Worm (Caenorhabditis elegans) whole organism, midembryonic: ENCODE data around the gene cutl-26.

Experiments used
- T22C8.4 ChIP-seq: fragments of 200-800 bp; sonication (Bioruptor generic); IDR thresholded peaks from 2 replicates; pipeline ENCODE4 v1.3.6; 2022; ENCODE audit warnings: missing genetic modification characterization, missing compliant biosample characterization
- cog-1 ChIP-seq: sonication (generic microtip); optimal IDR thresholded peaks from 2 replicates; lab custom pipeline; 2016; ENCODE audit warnings: missing genetic modification characterization, missing compliant biosample characterization
- flt-1 ChIP-seq: fragments of 200-800 bp; sonication (Bioruptor generic); IDR thresholded peaks from 2 replicates; pipeline ENCODE4 v1.3.6; 2022; ENCODE audit warnings: missing genetic modification characterization, missing compliant biosample characterization
- klf-2 ChIP-seq: fragments of 200-800 bp; sonication (Bioruptor generic); conservative IDR thresholded peaks from 2 replicates; pipeline ENCODE4 v1.3.6; 2022; ENCODE audit warnings: missing genetic modification reagents, missing genetic modification characterization, missing compliant biosample characterization
- med-1 ChIP-seq: sonication (generic microtip); optimal IDR thresholded peaks from 2 replicates; lab custom pipeline; 2017; ENCODE audit warnings: missing genetic modification characterization, mild to moderate bottlenecking, missing compliant biosample characterization, antibody characterized with exemption, missing genetic modification reagents; ENCODE audit not compliant: insufficient read depth
- ref-1 ChIP-seq: fragments of 200-800 bp; sonication (Bioruptor generic); conservative IDR thresholded peaks from 2 replicates; pipeline ENCODE4 v1.3.6; 2022; ENCODE audit warnings: missing genetic modification reagents, missing genetic modification characterization, missing compliant biosample characterization
- tab-1 ChIP-seq: fragments of 200-800 bp; sonication (Bioruptor generic); IDR thresholded peaks from 2 replicates; pipeline ENCODE4 v1.3.6; 2022; ENCODE audit warnings: missing genetic modification characterization, missing compliant biosample characterization
- ztf-23 ChIP-seq: fragments of 200-800 bp; sonication (Bioruptor generic); IDR thresholded peaks from 2 replicates; pipeline ENCODE4 v1.3.6; 2022; ENCODE audit warnings: missing genetic modification reagents, missing genetic modification characterization, missing compliant biosample characterization
- ztf-29 ChIP-seq: fragments of 200-800 bp; sonication (Bioruptor generic); IDR thresholded peaks from 2 replicates; pipeline ENCODE4 v1.3.6; 2022; ENCODE audit warnings: missing genetic modification reagents, missing genetic modification characterization, missing compliant biosample characterization

Gene cutl-26

ce11 chrIV:707635-708034 lies at the start of gene cutl-26:
Gene cutl-26, minus strand, starts transcription at chrIV:707735.
- TF ChIP-seq ztf-23 (GFP tag; lab: Robert Waterston, UW) (no peak), tab-1 (GFP tag; lab: Robert Waterston, UW) (no peak), T22C8.4 (GFP tag; lab: Robert Waterston, UW) (no peak), flt-1 (no peak), klf-2 (GFP tag; lab: Robert Waterston, UW) (no peak), ztf-29 (no peak), cog-1 (no peak), ref-1 (no peak), med-1 (no peak)

ce11 chrIV:756956-757355 lies 49.4 kb upstream of the cutl-26 start:
- TF ChIP-seq flt-1: no peak
- no peak for TF ChIP-seq med-1
- TF ChIP-seq ref-1: no peak
- TF ChIP-seq ztf-29: no peak
- no peak for TF ChIP-seq tab-1 (GFP tag; lab: Robert Waterston, UW)
- TF ChIP-seq klf-2 (GFP tag; lab: Robert Waterston, UW): no peak
- no peak for TF ChIP-seq ztf-23 (GFP tag; lab: Robert Waterston, UW)
- TF ChIP-seq cog-1: no peak
- no peak for TF ChIP-seq T22C8.4 (GFP tag; lab: Robert Waterston, UW)

ce11 chrIV:756421-756820 lies 48.9 kb upstream of the cutl-26 start, which contains the start of gene srt-23:
Gene srt-23, plus strand, starts transcription at chrIV:756721.
- TF ChIP-seq tab-1 (GFP tag; lab: Robert Waterston, UW) (no peak), med-1 (no peak), klf-2 (GFP tag; lab: Robert Waterston, UW) (no peak), flt-1 (no peak), ref-1 (no peak), cog-1 (no peak), T22C8.4 (GFP tag; lab: Robert Waterston, UW) (no peak), ztf-23 (GFP tag; lab: Robert Waterston, UW) (no peak), ztf-29 (no peak)

ce11 chrIV:754357-754972 lies 46.9 kb upstream of the cutl-26 start:
- TF ChIP-seq ztf-23 (GFP tag; lab: Robert Waterston, UW) (no peak), tab-1 (GFP tag; lab: Robert Waterston, UW) (no peak), ztf-29 (no peak), flt-1 (no peak), med-1 (no peak), cog-1 (no peak), klf-2 (GFP tag; lab: Robert Waterston, UW) (no peak), T22C8.4 (GFP tag; lab: Robert Waterston, UW) (no peak), ref-1 (no peak)

- no peak for TF ChIP-seq ztf-23 (GFP tag; lab: Robert Waterston, UW)
- TF ChIP-seq ref-1: no peak
- TF ChIP-seq cog-1: no peak
- no peak for TF ChIP-seq med-1
- TF ChIP-seq klf-2 (GFP tag; lab: Robert Waterston, UW): no peak
- no peak for TF ChIP-seq flt-1
- no peak for TF ChIP-seq tab-1 (GFP tag; lab: Robert Waterston, UW)
- TF ChIP-seq T22C8.4 (GFP tag; lab: Robert Waterston, UW): no peak
- TF ChIP-seq ztf-29: no peak
These were observed 42.0 kb upstream of the cutl-26 start for ce11 chrIV:749557-749956.

- TF ChIP-seq ztf-23 (GFP tag; lab: Robert Waterston, UW) (no peak), ref-1 (no peak), klf-2 (GFP tag; lab: Robert Waterston, UW) (no peak)
These were observed 38.8 kb upstream of the cutl-26 start for ce11 chrIV:746333-746732.

- no peak for TF ChIP-seq ref-1
- no peak for TF ChIP-seq klf-2 (GFP tag; lab: Robert Waterston, UW)
- TF ChIP-seq T22C8.4 (GFP tag; lab: Robert Waterston, UW): no peak
- no peak for TF ChIP-seq med-1
- TF ChIP-seq ztf-29: no peak
- no peak for TF ChIP-seq tab-1 (GFP tag; lab: Robert Waterston, UW)
- TF ChIP-seq ztf-23 (GFP tag; lab: Robert Waterston, UW): no peak
- no peak for TF ChIP-seq flt-1
- no peak for TF ChIP-seq cog-1
These were observed 34.3 kb upstream of the cutl-26 start for ce11 chrIV:741831-742230.

- no peak for TF ChIP-seq tab-1 (GFP tag; lab: Robert Waterston, UW)
- TF ChIP-seq flt-1: no peak
- no peak for TF ChIP-seq cog-1
- TF ChIP-seq ztf-23 (GFP tag; lab: Robert Waterston, UW): no peak
- TF ChIP-seq klf-2 (GFP tag; lab: Robert Waterston, UW): no peak
- TF ChIP-seq T22C8.4 (GFP tag; lab: Robert Waterston, UW): no peak
These were observed 33.1 kb upstream of the cutl-26 start for ce11 chrIV:740674-741073.

ce11 chrIV:736447-736846 lies 28.9 kb upstream of the cutl-26 start, which contains the start of gene kvs-5:
Gene kvs-5, plus strand, starts transcription at chrIV:736747.
- TF ChIP-seq ztf-23 (GFP tag; lab: Robert Waterston, UW) (no peak), T22C8.4 (GFP tag; lab: Robert Waterston, UW) (no peak), cog-1 (no peak), klf-2 (GFP tag; lab: Robert Waterston, UW) (no peak), ztf-29 (no peak), tab-1 (GFP tag; lab: Robert Waterston, UW) (no peak), ref-1 (no peak), med-1 (no peak), flt-1 (no peak)

- TF ChIP-seq tab-1 (GFP tag; lab: Robert Waterston, UW) (no peak), ref-1 (no peak), flt-1 (no peak), T22C8.4 (GFP tag; lab: Robert Waterston, UW) (no peak), ztf-29 (no peak), ztf-23 (GFP tag; lab: Robert Waterston, UW) (no peak), cog-1 (no peak), med-1 (no peak), klf-2 (GFP tag; lab: Robert Waterston, UW) (no peak)
These were observed 23.4 kb upstream of the cutl-26 start, which contains the start of gene srt-24 for ce11 chrIV:730937-731336. Gene srt-24, minus strand, starts transcription at chrIV:731037.

ce11 chrIV:728095-728494 lies 20.6 kb upstream of the cutl-26 start, which contains the start of gene Y55F3C.9:
Gene Y55F3C.9, minus strand, starts transcription at chrIV:728195.
- no peak for TF ChIP-seq T22C8.4 (GFP tag; lab: Robert Waterston, UW)
- no peak for TF ChIP-seq ref-1
- no peak for TF ChIP-seq tab-1 (GFP tag; lab: Robert Waterston, UW)
- TF ChIP-seq ztf-23 (GFP tag; lab: Robert Waterston, UW): no peak
- TF ChIP-seq med-1: no peak
